Fruit fly (Drosophila melanogaster): ENCODE results near the gene CG12535.

- TF ChIP-seq Dfd (GFP tag; optimal IDR thresholded peaks at IDR 0.05) = no peak
- TF ChIP-seq Jra (GFP tag; optimal IDR thresholded peaks at IDR 0.05) = no peak
- no peak for TF ChIP-seq Myc (optimal IDR thresholded peaks at IDR 0.05)
- peak; percentile 63 for TF ChIP-seq Sp1 (GFP tag; optimal IDR thresholded peaks at IDR 0.05)
- TF ChIP-seq psq (GFP tag; optimal IDR thresholded peaks at IDR 0.05) = peak; percentile 25
- no peak for TF ChIP-seq dsf (GFP tag; optimal IDR thresholded peaks at IDR 0.05; ENCODE audit: borderline replicate concordance)
- peak; percentile 31 for TF ChIP-seq br (GFP tag; optimal IDR thresholded peaks at IDR 0.05)
- TF ChIP-seq dmrt93B (GFP tag; optimal IDR thresholded peaks at IDR 0.05) = peak; percentile 22
- no peak for TF ChIP-seq tai (GFP tag; optimal IDR thresholded peaks at IDR 0.05)
- peak; percentile 49 for TF ChIP-seq ey (GFP tag; optimal IDR thresholded peaks at IDR 0.05)
- TF ChIP-seq brk (GFP tag; optimal IDR thresholded peaks at IDR 0.05) = no peak
- peak; percentile 23 for TF ChIP-seq sage (GFP tag; optimal IDR thresholded peaks at IDR 0.05)
- peak in 1 of 2 experiments; percentile 69 for TF ChIP-seq foxo (GFP tag; optimal IDR thresholded peaks at IDR 0.05)
- TF ChIP-seq Hr78 (GFP tag; optimal IDR thresholded peaks at IDR 0.05) = no peak
Measured at dm6 chrX:3476009-3476408, 27.3 kb upstream of the CG12535 start.
